Worm (Caenorhabditis elegans): Measurements from ENCODE around the gene ooc-5.

- TF ChIP-seq W03F9.2 (tag; optimal IDR thresholded peaks at IDR 0.05) = no peak
- TF ChIP-seq dao-5 (tag; optimal IDR thresholded peaks at IDR 0.05) = no peak
- TF ChIP-seq him-1 (tag; optimal IDR thresholded peaks at IDR 0.05) = no peak
Observed at ce11 chrII:8989444-8989843, 3.5 kb upstream of the ooc-5 start, which contains the start of gene C18E9.9.
